Worm (Caenorhabditis elegans) whole organism, young adult: ENCODE measurements around the gene sdz-1.

Experiments
- B0336.3 ChIP-seq: fragments of 200-800 bp; sonication (Bioruptor generic); IDR thresholded peaks from 2 replicates; pipeline ENCODE4 v1.3.6; 2022; ENCODE audit warnings: missing genetic modification characterization, missing compliant biosample characterization
- C06A6.2 ChIP-seq: fragments of 200-800 bp; sonication (Bioruptor generic); conservative IDR thresholded peaks from 2 replicates; pipeline ENCODE4 v1.3.6; 2022; ENCODE audit warnings: missing genetic modification characterization, missing compliant biosample characterization
- D2030.7 ChIP-seq: fragments of 200-800 bp; sonication (Bioruptor generic); IDR thresholded peaks from 2 replicates; pipeline ENCODE4 v1.3.6; 2022; ENCODE audit warnings: missing genetic modification reagents, missing genetic modification characterization, missing compliant biosample characterization
- F10E7.11 ChIP-seq: sonication (generic microtip); optimal IDR thresholded peaks from 2 replicates; lab custom pipeline; 2017; ENCODE audit warnings: mild to moderate bottlenecking, missing genetic modification characterization, moderate library complexity, missing compliant biosample characterization
- F49E8.2 ChIP-seq: sonication (generic microtip); optimal IDR thresholded peaks from 3 replicates; lab custom pipeline; 2017; ENCODE audit warnings: missing genetic modification characterization, mild to moderate bottlenecking, missing compliant biosample characterization, antibody characterized with exemption, moderate library complexity; ENCODE audit not compliant: insufficient read depth
- F52B5.7 ChIP-seq: sonication (generic microtip); optimal IDR thresholded peaks from 2 replicates; lab custom pipeline; 2016; ENCODE audit warnings: mild to moderate bottlenecking, missing genetic modification characterization, missing compliant biosample characterization
- F55B11.4 ChIP-seq: sonication (generic microtip); optimal IDR thresholded peaks from 2 replicates; lab custom pipeline; 2016; ENCODE audit warnings: missing compliant biosample characterization, missing genetic modification characterization, borderline replicate concordance; ENCODE audit not compliant: insufficient read depth
- aptf-2 ChIP-seq: fragments of 200-800 bp; sonication (Bioruptor generic); conservative IDR thresholded peaks from 2 replicates; pipeline ENCODE4 v1.3.6; 2022; ENCODE audit warnings: missing genetic modification reagents, missing genetic modification characterization, missing compliant biosample characterization
- ceh-91 ChIP-seq: fragments of 200-800 bp; sonication (Bioruptor generic); IDR thresholded peaks from 2 replicates; pipeline ENCODE4 v1.3.6; 2022; ENCODE audit warnings: missing genetic modification reagents, missing genetic modification characterization, missing compliant biosample characterization
- dox-1 ChIP-seq: fragments of 200-800 bp; sonication (Bioruptor generic); IDR thresholded peaks from 2 replicates; pipeline ENCODE4 v1.3.6; 2022; ENCODE audit warnings: missing genetic modification reagents, missing genetic modification characterization, missing compliant biosample characterization
- egl-44 ChIP-seq: fragments of 200-800 bp; sonication (Bioruptor generic); IDR thresholded peaks from 2 replicates; pipeline ENCODE4 v1.3.6; 2022; ENCODE audit warnings: missing genetic modification reagents, missing genetic modification characterization, missing compliant biosample characterization
- hrde-1 ChIP-seq: sonication (generic microtip); optimal IDR thresholded peaks from 2 replicates; lab custom pipeline; 2016; ENCODE audit warnings: missing genetic modification characterization, mild to moderate bottlenecking, missing compliant biosample characterization, moderate library complexity, missing genotype, missing genetic modification reagents, borderline replicate concordance
- lin-26 ChIP-seq: fragments of 200-800 bp; sonication (Bioruptor generic); IDR thresholded peaks from 2 replicates; pipeline ENCODE4 v1.3.6; 2022; ENCODE audit warnings: missing genetic modification reagents, missing genetic modification characterization, missing compliant biosample characterization
- madf-3 ChIP-seq: fragments of 200-800 bp; sonication (Bioruptor generic); IDR thresholded peaks from 2 replicates; pipeline ENCODE4 v1.3.6; 2022; ENCODE audit warnings: missing genetic modification reagents, missing genetic modification characterization, missing compliant biosample characterization
- madf-6 ChIP-seq: fragments of 200-800 bp; sonication (Bioruptor generic); IDR thresholded peaks from 2 replicates; pipeline ENCODE4 v1.3.6; 2022; ENCODE audit warnings: missing genetic modification reagents, missing genetic modification characterization, missing compliant biosample characterization
- madf-8 ChIP-seq: fragments of 200-800 bp; sonication (Bioruptor generic); conservative IDR thresholded peaks from 2 replicates; pipeline ENCODE4 v1.3.6; 2022; ENCODE audit warnings: missing genetic modification reagents, missing genetic modification characterization, missing compliant biosample characterization
- nhr-90 ChIP-seq: sonication (generic microtip); optimal IDR thresholded peaks from 2 replicates; lab custom pipeline; 2016; ENCODE audit warnings: missing genotype, mild to moderate bottlenecking, missing genetic modification characterization, missing compliant biosample characterization
- pha-4 ChIP-seq: fragments of 150-350 bp; sonication (generic microtip); optimal IDR thresholded peaks from 2 replicates; lab custom pipeline; 2014; ENCODE audit warnings: missing biosample characterization, missing genetic modification reagents, missing genetic modification characterization
- snpc-1.3 ChIP-seq: sonication (generic microtip); optimal IDR thresholded peaks from 2 replicates; lab custom pipeline; 2017; ENCODE audit warnings: missing genetic modification characterization, mild to moderate bottlenecking, missing compliant biosample characterization, antibody characterized with exemption, moderate library complexity, missing genotype, missing genetic modification reagents; ENCODE audit not compliant: insufficient read depth
- ztf-18 ChIP-seq: sonication (generic microtip); optimal IDR thresholded peaks from 2 replicates; lab custom pipeline; 2016; ENCODE audit warnings: missing genotype, mild to moderate bottlenecking, missing genetic modification characterization, missing compliant biosample characterization
- ztf-22 ChIP-seq: fragments of 200-800 bp; sonication (Bioruptor generic); optimal IDR thresholded peaks from 2 replicates; lab custom pipeline; 2018; ENCODE audit warnings: mild to moderate bottlenecking, missing genetic modification characterization, moderate library complexity, missing compliant biosample characterization
- ztf-25 ChIP-seq: fragments of 200-800 bp; sonication (Bioruptor generic); IDR thresholded peaks from 2 replicates; pipeline ENCODE4 v1.3.6; 2022; ENCODE audit warnings: missing genetic modification reagents, missing genetic modification characterization, missing compliant biosample characterization

The sdz-1 gene

ce11 chrIII:8650235-8650817 lies 49.8 kb downstream of the sdz-1 start, which contains the start of gene flp-23 (continued):
- TF ChIP-seq egl-44 (no peak), madf-6 (GFP tag; lab: Robert Waterston, UW) (peak; percentile 17; the same call in 1 of the 2 replicates), B0336.3 (no peak), ceh-91 (GFP tag; lab: Robert Waterston, UW) (no peak), pha-4 (tag; lab: Kevin White, UChicago) (no peak), D2030.7 (GFP tag; lab: Robert Waterston, UW) (peak; percentile 50; the same call in 1 of the 2 replicates), snpc-1.3 (peak; percentile 13), F10E7.11 (tag; lab: Kevin White, UChicago) (no peak), madf-3 (no peak), ztf-18 (tag; lab: Kevin White, UChicago) (peak; percentile 52), lin-26 (GFP tag; lab: Robert Waterston, UW) (peak; percentile 72), madf-8 (GFP tag; lab: Robert Waterston, UW) (no peak), F55B11.4 (no peak), C06A6.2 (GFP tag; lab: Robert Waterston, UW) (no peak), ztf-25 (GFP tag; lab: Robert Waterston, UW) (no peak), F52B5.7 (tag; lab: Kevin White, UChicago) (no peak), ztf-22 (GFP tag; lab: Kevin White, UChicago) (no peak), aptf-2 (GFP tag; lab: Robert Waterston, UW) (no peak), F49E8.2 (tag; lab: Kevin White, UChicago) (peak; percentile 4), dox-1 (GFP tag; lab: Robert Waterston, UW) (no peak), nhr-90 (peak; percentile 72), hrde-1 (tag; lab: Kevin White, UChicago) (no peak)
